Worm (Caenorhabditis elegans) whole organism, L3 larva: ENCODE results near the gene skr-21.

Source experiments
- R02D3.7 ChIP-seq: fragments of 150-350 bp; optimal IDR thresholded peaks from 2 replicates; lab custom pipeline; 2014; ENCODE audit warnings: missing biosample characterization, missing genetic modification characterization
- aly-2 ChIP-seq: fragments of 150-350 bp; optimal IDR thresholded peaks from 2 replicates; lab custom pipeline; 2014; ENCODE audit warnings: missing biosample characterization, missing genetic modification characterization
- ceh-28 ChIP-seq: fragments of 150-350 bp; optimal IDR thresholded peaks from 2 replicates; lab custom pipeline; 2014; ENCODE audit warnings: missing biosample characterization, missing genetic modification reagents, missing genetic modification characterization
- ceh-9 ChIP-seq: sonication (generic microtip); optimal IDR thresholded peaks from 2 replicates; lab custom pipeline; 2018; ENCODE audit warnings: missing biosample characterization, missing genetic modification characterization
- egl-27 ChIP-seq: sonication (generic microtip); optimal IDR thresholded peaks from 4 replicates; lab custom pipeline; 2017; ENCODE audit warnings: missing biosample characterization, missing genetic modification reagents, missing genetic modification characterization
- eor-1 ChIP-seq, 2 experiments: fragments of 150-350 bp; optimal IDR thresholded peaks; 2 replicates each; lab custom pipeline; 2014 to 2018; ENCODE audit warnings: missing biosample characterization in 2 of 2, missing genetic modification characterization in 2 of 2
- fos-1 ChIP-seq: fragments of 150-350 bp; optimal IDR thresholded peaks from 2 replicates; lab custom pipeline; 2014; ENCODE audit warnings: missing biosample characterization, missing genetic modification characterization
- hmg-11 ChIP-seq: sonication (generic microtip); optimal IDR thresholded peaks from 2 replicates; lab custom pipeline; 2016; ENCODE audit warnings: missing genetic modification characterization, missing compliant biosample characterization
- lsy-12 ChIP-seq: sonication (generic microtip); optimal IDR thresholded peaks from 2 replicates; lab custom pipeline; 2016; ENCODE audit warnings: mild to moderate bottlenecking, missing genetic modification characterization, missing compliant biosample characterization
- nhr-11 ChIP-seq: fragments of 150-350 bp; optimal IDR thresholded peaks from 2 replicates; lab custom pipeline; 2014; ENCODE audit warnings: missing biosample characterization, missing genetic modification characterization
- nhr-76 ChIP-seq: fragments of 150-350 bp; sonication (generic microtip); optimal IDR thresholded peaks from 5 replicates; lab custom pipeline; 2014; ENCODE audit warnings: missing biosample characterization, missing genetic modification characterization
- nhr-77 ChIP-seq: fragments of 150-350 bp; optimal IDR thresholded peaks from 2 replicates; lab custom pipeline; 2014; ENCODE audit warnings: missing biosample characterization, missing genetic modification characterization
- pqm-1 ChIP-seq: fragments of 150-350 bp; optimal IDR thresholded peaks from 2 replicates; lab custom pipeline; 2017; ENCODE audit warnings: missing biosample characterization, missing genetic modification characterization, inconsistent platforms
- unc-39 ChIP-seq: sonication (generic microtip); optimal IDR thresholded peaks from 4 replicates; lab custom pipeline; 2017; ENCODE audit warnings: missing biosample characterization, missing genetic modification characterization
- unc-62 ChIP-seq: fragments of 150-350 bp; sonication (generic microtip); optimal IDR thresholded peaks from 4 replicates; lab custom pipeline; 2014; ENCODE audit warnings: missing biosample characterization, missing genetic modification reagents, missing genetic modification characterization
- zag-1 ChIP-seq: fragments of 150-350 bp; optimal IDR thresholded peaks from 2 replicates; lab custom pipeline; 2014; ENCODE audit warnings: missing biosample characterization, missing genetic modification characterization

Gene skr-21

DNA sequence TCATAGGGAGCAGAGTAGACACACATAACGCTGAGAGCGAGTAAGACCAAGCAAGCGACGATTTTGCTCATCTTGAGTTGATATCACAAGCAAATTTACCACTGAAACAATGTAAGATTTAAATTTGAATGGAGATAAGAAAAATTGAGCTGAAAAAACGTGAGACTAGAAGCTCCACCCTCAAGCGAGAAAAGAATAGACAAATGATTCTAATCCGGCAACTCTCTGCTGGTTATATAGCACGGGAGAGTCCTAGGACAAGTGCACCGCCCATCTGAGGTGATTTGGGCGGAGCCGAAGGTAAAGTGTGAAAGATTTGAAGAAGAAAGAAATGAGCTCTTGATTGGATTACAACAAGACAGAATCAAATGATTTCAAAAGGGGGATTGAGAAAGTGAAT, 48.1 kb downstream of the skr-21 start, which contains the start of gene nlp-3:
nlp-3 (minus strand) TSS at position 101 of the 400 bp plus-strand sequence.
- no peak for TF ChIP-seq unc-62 (GFP tag; lab: Kevin White, UChicago)
- no peak for TF ChIP-seq nhr-76
- no peak for TF ChIP-seq lsy-12 (tag; lab: Kevin White, UChicago)
- TF ChIP-seq egl-27 (tag; lab: Kevin White, UChicago) = no peak
- TF ChIP-seq fos-1 = no peak
- no peak for TF ChIP-seq pqm-1 (tag; lab: Kevin White, UChicago)
- TF ChIP-seq eor-1 (tag; optimal IDR thresholded peaks at IDR 0.05; lab: Kevin White, UChicago) = no peak
- no peak for TF ChIP-seq nhr-11 (tag; lab: Kevin White, UChicago)
- TF ChIP-seq hmg-11 (tag; lab: Kevin White, UChicago) = no peak
- TF ChIP-seq R02D3.7 = no peak
- TF ChIP-seq nhr-77 (tag; lab: Kevin White, UChicago) = no peak
- TF ChIP-seq ceh-9 (tag; lab: Kevin White, UChicago) = no peak
- no peak for TF ChIP-seq ceh-28 (tag; lab: Kevin White, UChicago)
- TF ChIP-seq zag-1 = no peak
- no peak for TF ChIP-seq aly-2 (tag; lab: Kevin White, UChicago)
- TF ChIP-seq unc-39 (tag; lab: Kevin White, UChicago) = no peak
